Fruit fly (Drosophila melanogaster) whole organism, embryonic: ENCODE data around the gene Hel25E.
A peak's percentile ranks its signal among the peaks of the same experiment; 100 is the strongest.

Source experiments
- Abd-B ChIP-seq: fragments of 200-800 bp; sonication (Bioruptor generic); optimal IDR thresholded peaks from 2 replicates; lab custom pipeline; 2018; ENCODE audit warnings: missing biosample characterization, mild to moderate bottlenecking, missing genetic modification characterization, moderate library complexity
- Atf-2 ChIP-seq: fragments of 200-800 bp; sonication (Bioruptor generic); optimal IDR thresholded peaks from 2 replicates; lab custom pipeline; 2016; ENCODE audit warnings: missing biosample characterization, missing genetic modification characterization
- CG10979 ChIP-seq: fragments of 200-800 bp; sonication (Bioruptor generic); optimal IDR thresholded peaks from 2 replicates; lab custom pipeline; 2018; ENCODE audit warnings: missing biosample characterization, mild to moderate bottlenecking, missing genetic modification characterization, moderate library complexity
- CG11085 ChIP-seq: fragments of 200-800 bp; sonication (Bioruptor generic); IDR thresholded peaks from 2 replicates; pipeline ENCODE4 v1.3.6; 2022; ENCODE audit warnings: missing biosample characterization, missing genetic modification characterization
- CG11247 ChIP-seq: fragments of 200-800 bp; sonication (Bioruptor generic); IDR thresholded peaks from 2 replicates; pipeline ENCODE4 v1.3.6; 2022; ENCODE audit warnings: missing biosample characterization, missing genetic modification characterization
- CG12219 ChIP-seq: fragments of 200-800 bp; sonication (Bioruptor generic); optimal IDR thresholded peaks from 3 replicates; lab custom pipeline; 2018; ENCODE audit warnings: missing biosample characterization, mild to moderate bottlenecking, missing genetic modification characterization
- CG12942 ChIP-seq: fragments of 200-800 bp; sonication (Bioruptor generic); optimal IDR thresholded peaks from 3 replicates; lab custom pipeline; 2016; ENCODE audit warnings: missing biosample characterization, missing genetic modification characterization
- CG13296 ChIP-seq: fragments of 200-800 bp; sonication (Bioruptor generic); optimal IDR thresholded peaks from 3 replicates; lab custom pipeline; 2018; ENCODE audit warnings: missing biosample characterization, mild to moderate bottlenecking, missing genetic modification characterization
- CG1647 ChIP-seq: fragments of 200-800 bp; sonication (Bioruptor generic); optimal IDR thresholded peaks from 3 replicates; lab custom pipeline; 2016; ENCODE audit warnings: missing biosample characterization, missing genetic modification characterization
- CG1832 ChIP-seq: fragments of 200-800 bp; sonication (Bioruptor generic); optimal IDR thresholded peaks from 2 replicates; lab custom pipeline; 2017; ENCODE audit warnings: missing biosample characterization, mild to moderate bottlenecking, missing genetic modification characterization, inconsistent platforms
- CG3407 ChIP-seq: fragments of 200-800 bp; sonication (Bioruptor generic); optimal IDR thresholded peaks from 2 replicates; lab custom pipeline; 2018; ENCODE audit warnings: missing biosample characterization, mild to moderate bottlenecking, missing genetic modification characterization
- CG7357 ChIP-seq: fragments of 200-800 bp; sonication (Bioruptor generic); IDR thresholded peaks from 3 replicates; pipeline ENCODE4 v1.3.6; 2022; ENCODE audit warnings: missing biosample characterization, missing genetic modification characterization
- CG7839 ChIP-seq: fragments of 200-800 bp; sonication (Bioruptor generic); optimal IDR thresholded peaks from 3 replicates; lab custom pipeline; 2018; ENCODE audit warnings: missing biosample characterization, mild to moderate bottlenecking, missing genetic modification characterization, moderate library complexity
- CG7963 ChIP-seq: fragments of 200-800 bp; sonication (Bioruptor generic); IDR thresholded peaks from 3 replicates; pipeline ENCODE4 v1.3.6; 2022; ENCODE audit warnings: missing biosample characterization, missing genetic modification characterization; ENCODE audit not compliant: partially characterized antibody
- CG8359 ChIP-seq: fragments of 200-800 bp; sonication (Bioruptor generic); optimal IDR thresholded peaks from 2 replicates; lab custom pipeline; 2017; ENCODE audit warnings: missing biosample characterization, mild to moderate bottlenecking, missing genetic modification characterization, borderline replicate concordance
- CG8388 ChIP-seq: fragments of 200-800 bp; sonication (Bioruptor generic); optimal IDR thresholded peaks from 2 replicates; lab custom pipeline; 2019; ENCODE audit warnings: missing biosample characterization, mild to moderate bottlenecking, missing genetic modification characterization, moderate library complexity
- CG8765 ChIP-seq: fragments of 200-800 bp; sonication (Bioruptor generic); IDR thresholded peaks from 2 replicates; pipeline ENCODE4 v1.3.6; 2022; ENCODE audit warnings: missing biosample characterization, missing genetic modification characterization
- CrebB ChIP-seq: fragments of 200-800 bp; sonication (Bioruptor generic); optimal IDR thresholded peaks from 3 replicates; lab custom pipeline; 2018; ENCODE audit warnings: missing biosample characterization, mild to moderate bottlenecking, missing genetic modification characterization
- Dad ChIP-seq: fragments of 200-800 bp; sonication (Bioruptor generic); optimal IDR thresholded peaks from 3 replicates; lab custom pipeline; 2016; ENCODE audit warnings: missing biosample characterization, missing genetic modification characterization
- Drgx ChIP-seq: fragments of 200-800 bp; sonication (Bioruptor generic); IDR thresholded peaks from 2 replicates; pipeline ENCODE4 v1.3.6; 2022; ENCODE audit warnings: missing biosample characterization, missing genetic modification characterization
- Elba2 ChIP-seq: fragments of 200-800 bp; sonication (Bioruptor generic); optimal IDR thresholded peaks from 3 replicates; lab custom pipeline; 2016; ENCODE audit warnings: missing biosample characterization, missing genetic modification characterization
- Ets65A ChIP-seq: fragments of 200-800 bp; sonication (Bioruptor generic); peaks from one replicate; lab custom pipeline; 2016; ENCODE audit warnings: missing biosample characterization, missing genetic modification characterization
- Lim3 ChIP-seq: fragments of 200-800 bp; sonication (Bioruptor generic); IDR thresholded peaks from 2 replicates; pipeline ENCODE4 v1.3.6; 2022; ENCODE audit warnings: missing biosample characterization, missing genetic modification characterization
- Meics ChIP-seq: fragments of 200-800 bp; sonication (Bioruptor generic); optimal IDR thresholded peaks from 2 replicates; lab custom pipeline; 2017; ENCODE audit warnings: missing biosample characterization, mild to moderate bottlenecking, missing genetic modification characterization
- Neu2 ChIP-seq: fragments of 200-800 bp; sonication (Bioruptor generic); optimal IDR thresholded peaks from 3 replicates; lab custom pipeline; 2016; ENCODE audit warnings: missing biosample characterization, missing genetic modification characterization, borderline replicate concordance
- Nf-YC ChIP-seq: fragments of 200-800 bp; optimal IDR thresholded peaks from 3 replicates; lab custom pipeline; 2019; ENCODE audit warnings: missing biosample characterization, mild to moderate bottlenecking, missing genetic modification characterization, moderate library complexity
- Ptx1 ChIP-seq: fragments of 200-800 bp; sonication (Bioruptor generic); IDR thresholded peaks from 2 replicates; pipeline ENCODE4 v1.3.6; 2022; ENCODE audit warnings: missing biosample characterization, missing genetic modification characterization
- Ravus ChIP-seq: fragments of 200-800 bp; sonication (Bioruptor generic); IDR thresholded peaks from 2 replicates; pipeline ENCODE4 v1.3.6; 2022; ENCODE audit warnings: missing biosample characterization, missing genetic modification characterization
- Tbp ChIP-seq: fragments of >200 bp; optimal IDR thresholded peaks from 2 replicates; lab custom pipeline; 2018; ENCODE audit warnings: missing biosample characterization, missing genetic modification characterization
- chm ChIP-seq: fragments of 200-800 bp; sonication (Bioruptor generic); IDR thresholded peaks from 2 replicates; pipeline ENCODE4 v1.3.6; 2022; ENCODE audit warnings: missing biosample characterization, missing genetic modification characterization
- ci ChIP-seq: fragments of 200-800 bp; sonication (Bioruptor generic); IDR thresholded peaks from 3 replicates; pipeline ENCODE4 v1.3.6; 2022; ENCODE audit warnings: missing biosample characterization, missing genetic modification characterization
- crp ChIP-seq, 2 experiments: fragments of 200-800 bp; sonication (Bioruptor generic); optimal IDR thresholded peaks; 2 replicates in 1 of 2; 3 replicates in 1 of 2; lab custom pipeline; 2017; ENCODE audit warnings: missing biosample characterization in 2 of 2, missing genetic modification characterization in 2 of 2, mild to moderate bottlenecking in 1 of 2, moderate library complexity in 1 of 2
- fu2 ChIP-seq: fragments of 200-800 bp; sonication (Bioruptor generic); optimal IDR thresholded peaks from 2 replicates; lab custom pipeline; 2016; ENCODE audit warnings: missing biosample characterization, missing genetic modification characterization
- h ChIP-seq: fragments of >200 bp; optimal IDR thresholded peaks from 2 replicates; lab custom pipeline; 2017
- hb ChIP-seq: fragments of 200-800 bp; sonication (Bioruptor generic); IDR thresholded peaks from 3 replicates; pipeline ENCODE4 v1.3.6; 2022; ENCODE audit warnings: missing biosample characterization, missing genetic modification characterization; ENCODE audit not compliant: partially characterized antibody
- jing ChIP-seq: fragments of 200-800 bp; sonication (Bioruptor generic); optimal IDR thresholded peaks from 2 replicates; lab custom pipeline; 2018; ENCODE audit warnings: missing biosample characterization, mild to moderate bottlenecking, missing genetic modification characterization
- onecut ChIP-seq: fragments of 200-800 bp; sonication (Bioruptor generic); IDR thresholded peaks from 2 replicates; pipeline ENCODE4 v1.3.6; 2022; ENCODE audit warnings: missing biosample characterization, missing genetic modification characterization
- org-1 ChIP-seq: fragments of 200-800 bp; sonication (Bioruptor generic); optimal IDR thresholded peaks from 2 replicates; lab custom pipeline; 2017; ENCODE audit warnings: missing biosample characterization, missing genetic modification characterization
- pita ChIP-seq: fragments of 200-800 bp; sonication (Bioruptor generic); optimal IDR thresholded peaks from 2 replicates; lab custom pipeline; 2017; ENCODE audit warnings: missing biosample characterization, mild to moderate bottlenecking, missing genetic modification characterization
- pnt ChIP-seq: fragments of 200-800 bp; sonication (Bioruptor generic); optimal IDR thresholded peaks from 3 replicates; lab custom pipeline; 2016; ENCODE audit warnings: missing biosample characterization, missing genetic modification characterization
- prd ChIP-seq, 3 experiments: fragments of >200 bp in 2 of 3; fragments of 200-800 bp in 1 of 3; sonication (Bioruptor generic) in 1 of 3; optimal IDR thresholded peaks in 2 of 3; IDR thresholded peaks in 1 of 3; 2 replicates in 2 of 3; 3 replicates in 1 of 3; pipeline versions ENCODE4 v1.3.6 to Lab custom; 2017 to 2022; ENCODE audit warnings: missing biosample characterization in 1 of 3, missing genetic modification characterization in 1 of 3
- seq ChIP-seq: fragments of 200-800 bp; sonication (Bioruptor generic); IDR thresholded peaks from 2 replicates; pipeline ENCODE4 v1.3.6; 2022; ENCODE audit warnings: missing biosample characterization, missing genetic modification characterization
- stwl ChIP-seq: fragments of 200-800 bp; sonication (Bioruptor generic); optimal IDR thresholded peaks from 3 replicates; lab custom pipeline; 2018; ENCODE audit warnings: missing biosample characterization, mild to moderate bottlenecking, missing genetic modification characterization, moderate library complexity
- tup ChIP-seq: fragments of 200-800 bp; sonication (Bioruptor generic); optimal IDR thresholded peaks from 2 replicates; lab custom pipeline; 2016; ENCODE audit warnings: missing biosample characterization, mild to moderate bottlenecking, missing genetic modification characterization, moderate library complexity
- tx ChIP-seq: fragments of 200-800 bp; sonication (Bioruptor generic); optimal IDR thresholded peaks from 2 replicates; lab custom pipeline; 2016; ENCODE audit warnings: missing biosample characterization, missing genetic modification characterization
- unpg ChIP-seq: fragments of 200-800 bp; sonication (Bioruptor generic); optimal IDR thresholded peaks from 3 replicates; lab custom pipeline; 2018; ENCODE audit warnings: missing biosample characterization, mild to moderate bottlenecking, missing genetic modification characterization, moderate library complexity
- vfl ChIP-seq: fragments of 200-800 bp; sonication (Bioruptor generic); optimal IDR thresholded peaks from 2 replicates; lab custom pipeline; 2016; ENCODE audit warnings: missing biosample characterization, missing genetic modification characterization
- zf30C ChIP-seq: fragments of 200-800 bp; sonication (Bioruptor generic); optimal IDR thresholded peaks from 3 replicates; lab custom pipeline; 2018; ENCODE audit warnings: missing biosample characterization, mild to moderate bottlenecking, missing genetic modification characterization
- zfh2 ChIP-seq: fragments of 200-800 bp; sonication (Bioruptor generic); optimal IDR thresholded peaks from 2 replicates; lab custom pipeline; 2016; ENCODE audit warnings: missing biosample characterization, missing genetic modification characterization

Gene Hel25E

DNA sequence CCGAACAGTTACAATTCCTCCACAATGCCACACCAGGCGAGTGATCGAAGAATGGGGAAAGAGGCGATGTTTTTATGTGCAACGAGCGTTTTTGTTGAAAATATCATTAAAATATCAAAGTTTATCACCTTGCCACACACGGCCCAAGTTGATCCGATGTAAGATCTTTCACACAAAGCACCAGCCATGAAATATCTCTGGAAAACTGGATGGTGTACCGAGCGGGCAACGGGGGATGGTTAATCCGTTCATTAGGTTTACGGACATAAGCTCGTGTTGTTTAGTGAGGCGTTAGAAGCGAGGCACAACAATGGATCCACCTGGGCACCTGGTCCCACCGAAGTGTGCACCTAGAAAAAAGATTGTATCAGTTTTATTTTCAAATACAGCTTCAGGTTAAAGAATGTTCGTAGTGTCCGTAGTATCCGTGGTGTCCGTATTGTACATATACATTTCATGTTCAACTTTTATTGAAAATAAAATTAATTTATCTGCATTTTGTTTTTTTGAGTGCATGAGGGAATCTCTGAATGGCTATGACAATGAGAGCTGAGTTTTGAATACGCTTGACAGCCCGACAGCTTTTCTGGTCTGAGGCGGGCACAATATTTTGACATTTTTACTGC, 45.5 kb downstream of the Hel25E start (continued):
- peak; percentile 61 for TF ChIP-seq Dad (GFP tag; lab: Kevin White, UChicago)
- no peak for TF ChIP-seq pita (GFP tag; lab: Kevin White, UChicago)
- TF ChIP-seq Elba2 (GFP tag; lab: Kevin White, UChicago): no peak
- TF ChIP-seq Nf-YC (tag; lab: Kevin White, UChicago): no peak
- no peak for TF ChIP-seq CG1832 (GFP tag; lab: Kevin White, UChicago)
- TF ChIP-seq CG12942 (GFP tag; lab: Kevin White, UChicago): peak; percentile 21
- TF ChIP-seq CG3407 (GFP tag; lab: Kevin White, UChicago): no peak
- peak; percentile 23 for TF ChIP-seq zf30C (GFP tag; lab: Kevin White, UChicago)
- TF ChIP-seq CG7963 (GFP tag; lab: Robert Waterston, UW): no peak
- peak; percentile 79 for TF ChIP-seq ci
- TF ChIP-seq CrebB: peak; percentile 1
- peak; percentile 78 for TF ChIP-seq unpg (GFP tag; lab: Kevin White, UChicago)
- TF ChIP-seq CG8359 (GFP tag; lab: Kevin White, UChicago): peak; percentile 29
- no peak for TF ChIP-seq tup (GFP tag; lab: Kevin White, UChicago)
- peak; percentile 65; the same call in 1 of the 2 replicates for TF ChIP-seq chm (GFP tag; lab: Robert Waterston, UW)
- TF ChIP-seq seq (GFP tag; lab: Robert Waterston, UW): peak; percentile 19; the same call in 1 of the 2 replicates
- peak; percentile 35; the same call in 1 of the 2 replicates for TF ChIP-seq CG11247
- peak; percentile 50; the same call in 1 of the 2 replicates for TF ChIP-seq CG11085
- peak; percentile 54 for TF ChIP-seq Ptx1 (GFP tag; lab: Robert Waterston, UW)
- TF ChIP-seq Tbp: no peak
- peak; percentile 61 for TF ChIP-seq CG8388 (GFP tag; lab: Kevin White, UChicago)
- TF ChIP-seq CG1647: peak; percentile 34
- TF ChIP-seq Lim3 (GFP tag; lab: Robert Waterston, UW): no peak
- TF ChIP-seq CG10979 (tag; lab: Kevin White, UChicago): peak; percentile 80
- TF ChIP-seq Atf-2 (GFP tag; lab: Kevin White, UChicago): peak; percentile 10
- no peak for TF ChIP-seq org-1 (GFP tag; lab: Kevin White, UChicago)
- TF ChIP-seq CG7357 (GFP tag; lab: Robert Waterston, UW): peak; percentile 12; the same call in 1 of the 3 replicates
- peak; percentile 36 for TF ChIP-seq jing (GFP tag; lab: Kevin White, UChicago)
- no peak for TF ChIP-seq Drgx (GFP tag; lab: Robert Waterston, UW)
- TF ChIP-seq fu2 (GFP tag; lab: Kevin White, UChicago): peak; percentile 2
- TF ChIP-seq onecut (GFP tag; lab: Robert Waterston, UW): peak; percentile 43; the same call in 1 of the 2 replicates
- TF ChIP-seq stwl (tag; lab: Kevin White, UChicago): peak; percentile 23
- peak; percentile 45 for TF ChIP-seq Abd-B (GFP tag; lab: Kevin White, UChicago)
- TF ChIP-seq zfh2: no peak
- TF ChIP-seq pnt (GFP tag; lab: Kevin White, UChicago): peak; percentile 58
- no peak for TF ChIP-seq h (lab: Kevin White, UChicago)
- TF ChIP-seq CG13296 (GFP tag; lab: Kevin White, UChicago): peak; percentile 41
- TF ChIP-seq prd (optimal IDR thresholded peaks at IDR 0.05; lab: Kevin White, UChicago): no peak
- TF ChIP-seq prd (GFP tag; IDR thresholded peaks at IDR 0.05; lab: Robert Waterston, UW): peak; percentile 66; the same call in 2 of the 3 replicates
- TF ChIP-seq Meics (GFP tag; lab: Kevin White, UChicago): peak; percentile 40
- peak; percentile 91 for TF ChIP-seq Ets65A
- no peak for TF ChIP-seq vfl
- TF ChIP-seq hb (GFP tag; lab: Robert Waterston, UW): no peak
- no peak for TF ChIP-seq crp (GFP tag; optimal IDR thresholded peaks at IDR 0.05; lab: Kevin White, UChicago)
- no peak for TF ChIP-seq Ravus (GFP tag; lab: Robert Waterston, UW)
- TF ChIP-seq CG8765 (GFP tag; lab: Robert Waterston, UW): no peak
- peak; percentile 73 for TF ChIP-seq CG7839 (tag; lab: Kevin White, UChicago)
- peak; percentile 36 for TF ChIP-seq CG12219 (GFP tag; lab: Kevin White, UChicago)
- no peak for TF ChIP-seq Neu2 (GFP tag; lab: Kevin White, UChicago)
- TF ChIP-seq tx (GFP tag; lab: Kevin White, UChicago): no peak
